Worm (Caenorhabditis elegans) whole organism, midembryonic: ENCODE measurements around the gene srxa-15.

Experiments used
- T22C8.4 ChIP-seq: fragments of 200-800 bp; sonication (Bioruptor generic); IDR thresholded peaks from 2 replicates; pipeline ENCODE4 v1.3.6; 2022; ENCODE audit warnings: missing genetic modification characterization, missing compliant biosample characterization
- cog-1 ChIP-seq: sonication (generic microtip); optimal IDR thresholded peaks from 2 replicates; lab custom pipeline; 2016; ENCODE audit warnings: missing genetic modification characterization, missing compliant biosample characterization
- flt-1 ChIP-seq: fragments of 200-800 bp; sonication (Bioruptor generic); IDR thresholded peaks from 2 replicates; pipeline ENCODE4 v1.3.6; 2022; ENCODE audit warnings: missing genetic modification characterization, missing compliant biosample characterization
- klf-2 ChIP-seq: fragments of 200-800 bp; sonication (Bioruptor generic); conservative IDR thresholded peaks from 2 replicates; pipeline ENCODE4 v1.3.6; 2022; ENCODE audit warnings: missing genetic modification reagents, missing genetic modification characterization, missing compliant biosample characterization
- med-1 ChIP-seq: sonication (generic microtip); optimal IDR thresholded peaks from 2 replicates; lab custom pipeline; 2017; ENCODE audit warnings: missing genetic modification characterization, mild to moderate bottlenecking, missing compliant biosample characterization, antibody characterized with exemption, missing genetic modification reagents; ENCODE audit not compliant: insufficient read depth
- ref-1 ChIP-seq: fragments of 200-800 bp; sonication (Bioruptor generic); conservative IDR thresholded peaks from 2 replicates; pipeline ENCODE4 v1.3.6; 2022; ENCODE audit warnings: missing genetic modification reagents, missing genetic modification characterization, missing compliant biosample characterization
- ztf-23 ChIP-seq: fragments of 200-800 bp; sonication (Bioruptor generic); IDR thresholded peaks from 2 replicates; pipeline ENCODE4 v1.3.6; 2022; ENCODE audit warnings: missing genetic modification reagents, missing genetic modification characterization, missing compliant biosample characterization
- ztf-29 ChIP-seq: fragments of 200-800 bp; sonication (Bioruptor generic); IDR thresholded peaks from 2 replicates; pipeline ENCODE4 v1.3.6; 2022; ENCODE audit warnings: missing genetic modification reagents, missing genetic modification characterization, missing compliant biosample characterization

- no peak for TF ChIP-seq klf-2 (GFP tag; lab: Robert Waterston, UW)
- TF ChIP-seq T22C8.4 (GFP tag; lab: Robert Waterston, UW): no peak
- TF ChIP-seq ref-1: no peak
- no peak for TF ChIP-seq flt-1 (GFP tag; lab: Robert Waterston, UW)
- TF ChIP-seq ztf-29 (GFP tag; lab: Robert Waterston, UW): no peak
- TF ChIP-seq cog-1: no peak
- TF ChIP-seq med-1 (GFP tag; lab: Kevin White, UChicago): no peak
- no peak for TF ChIP-seq ztf-23 (GFP tag; lab: Robert Waterston, UW)
These were observed 15.8 kb upstream of the srxa-15 start, which contains the start of the genes F46B3.9 and srz-18 for ce11 chrV:20626043-20626761.
